Fruit fly (Drosophila melanogaster) whole organism, embryonic: ENCODE data around the gene Bruce.

Experiments used
- Atf-2 ChIP-seq: fragments of 200-800 bp; sonication (Bioruptor generic); optimal IDR thresholded peaks from 2 replicates; lab custom pipeline; 2016; ENCODE audit warnings: missing biosample characterization, missing genetic modification characterization
- Bdp1 ChIP-seq: fragments of 200-800 bp; sonication (Bioruptor generic); optimal IDR thresholded peaks from 3 replicates; lab custom pipeline; 2016; ENCODE audit warnings: missing biosample characterization, missing genetic modification characterization
- CG10462 ChIP-seq: fragments of 200-800 bp; sonication (Bioruptor generic); optimal IDR thresholded peaks from 2 replicates; lab custom pipeline; 2016; ENCODE audit warnings: missing biosample characterization, missing genetic modification characterization
- CG11456 ChIP-seq: fragments of 200-800 bp; sonication (Bioruptor generic); IDR thresholded peaks from 3 replicates; pipeline ENCODE4 v1.3.6; 2022; ENCODE audit warnings: missing biosample characterization, missing genetic modification characterization
- CG12299 ChIP-seq: fragments of 200-800 bp; sonication (Bioruptor generic); optimal IDR thresholded peaks from 2 replicates; lab custom pipeline; 2018; ENCODE audit warnings: missing biosample characterization, mild to moderate bottlenecking, missing genetic modification characterization
- CG14050 ChIP-seq: fragments of 200-800 bp; sonication (Bioruptor generic); IDR thresholded peaks from 3 replicates; pipeline ENCODE4 v1.3.6; 2022; ENCODE audit warnings: missing biosample characterization, missing genetic modification characterization
- CG15696 ChIP-seq: fragments of 200-800 bp; sonication (Bioruptor generic); optimal IDR thresholded peaks from 2 replicates; lab custom pipeline; 2019; ENCODE audit warnings: missing biosample characterization, mild to moderate bottlenecking, missing genetic modification characterization, moderate library complexity
- CG1647 ChIP-seq: fragments of 200-800 bp; sonication (Bioruptor generic); optimal IDR thresholded peaks from 3 replicates; lab custom pipeline; 2016; ENCODE audit warnings: missing biosample characterization, missing genetic modification characterization
- CG17186 ChIP-seq: fragments of 200-800 bp; sonication (Bioruptor generic); optimal IDR thresholded peaks from 3 replicates; lab custom pipeline; 2017; ENCODE audit warnings: missing biosample characterization, missing genetic modification reagents, missing genetic modification characterization
- CG17328 ChIP-seq: fragments of 200-800 bp; sonication (Bioruptor generic); IDR thresholded peaks from 2 replicates; pipeline ENCODE4 v1.3.6; 2022; ENCODE audit warnings: missing biosample characterization, missing genetic modification characterization
- CG17912 ChIP-seq: fragments of 200-800 bp; sonication (Bioruptor generic); optimal IDR thresholded peaks from 2 replicates; lab custom pipeline; 2018; ENCODE audit warnings: missing biosample characterization, mild to moderate bottlenecking, missing genetic modification characterization
- CG18619 ChIP-seq: fragments of 200-800 bp; sonication (Bioruptor generic); optimal IDR thresholded peaks from 3 replicates; lab custom pipeline; 2017; ENCODE audit warnings: missing biosample characterization, mild to moderate bottlenecking, missing genetic modification characterization
- CG2678 ChIP-seq: fragments of 200-800 bp; sonication (Bioruptor generic); optimal IDR thresholded peaks from 3 replicates; lab custom pipeline; 2019; ENCODE audit warnings: missing biosample characterization, mild to moderate bottlenecking, missing genetic modification characterization, moderate library complexity
- CG32532 ChIP-seq: fragments of 200-800 bp; sonication (Bioruptor generic); IDR thresholded peaks from 2 replicates; pipeline ENCODE4 v1.3.6; 2022; ENCODE audit warnings: missing biosample characterization, missing genetic modification characterization
- CG33557 ChIP-seq: fragments of 200-800 bp; sonication (Bioruptor generic); optimal IDR thresholded peaks from 2 replicates; lab custom pipeline; 2019; ENCODE audit warnings: missing biosample characterization, mild to moderate bottlenecking, missing genetic modification characterization, moderate library complexity
- CG3407 ChIP-seq: fragments of 200-800 bp; sonication (Bioruptor generic); optimal IDR thresholded peaks from 2 replicates; lab custom pipeline; 2018; ENCODE audit warnings: missing biosample characterization, mild to moderate bottlenecking, missing genetic modification characterization
- CG34422 ChIP-seq: fragments of 200-800 bp; sonication (Bioruptor generic); IDR thresholded peaks from 3 replicates; pipeline ENCODE4 v1.3.6; 2022; ENCODE audit warnings: missing biosample characterization, missing genetic modification characterization
- CG42726 ChIP-seq: fragments of 200-800 bp; sonication (Bioruptor generic); IDR thresholded peaks from 2 replicates; pipeline ENCODE4 v1.3.6; 2022; ENCODE audit warnings: missing biosample characterization, missing genetic modification characterization; ENCODE audit not compliant: partially characterized antibody
- CG6813 ChIP-seq: fragments of 200-800 bp; sonication (Bioruptor generic); optimal IDR thresholded peaks from 2 replicates; lab custom pipeline; 2017; ENCODE audit warnings: missing biosample characterization, missing genetic modification characterization, mild to moderate bottlenecking, moderate library complexity, missing genetic modification reagents
- CG8281 ChIP-seq: fragments of 200-800 bp; sonication (Bioruptor generic); optimal IDR thresholded peaks from 2 replicates; lab custom pipeline; 2018; ENCODE audit warnings: missing biosample characterization, mild to moderate bottlenecking, missing genetic modification characterization, moderate library complexity
- CG8765 ChIP-seq: fragments of 200-800 bp; sonication (Bioruptor generic); IDR thresholded peaks from 2 replicates; pipeline ENCODE4 v1.3.6; 2022; ENCODE audit warnings: missing biosample characterization, missing genetic modification characterization
- CHES-1-like ChIP-seq: fragments of 200-800 bp; sonication (Bioruptor generic); optimal IDR thresholded peaks from 2 replicates; lab custom pipeline; 2016; ENCODE audit warnings: missing biosample characterization, missing genetic modification characterization
- Doc3 ChIP-seq: fragments of 200-800 bp; sonication (Bioruptor generic); IDR thresholded peaks from 3 replicates; pipeline ENCODE4 v1.3.6; 2022; ENCODE audit warnings: missing biosample characterization, missing genetic modification characterization; ENCODE audit not compliant: partially characterized antibody
- E2f1 ChIP-seq: fragments of 200-800 bp; sonication (Bioruptor generic); IDR thresholded peaks from 2 replicates; pipeline ENCODE4 v1.3.6; 2022; ENCODE audit warnings: missing biosample characterization, missing genetic modification characterization
- HLH54F ChIP-seq: fragments of 200-800 bp; sonication (Bioruptor generic); optimal IDR thresholded peaks from 3 replicates; lab custom pipeline; 2016; ENCODE audit warnings: missing biosample characterization, missing genetic modification characterization
- Hr3 ChIP-seq: fragments of 200-800 bp; sonication (Bioruptor generic); optimal IDR thresholded peaks from 3 replicates; lab custom pipeline; 2016; ENCODE audit warnings: missing biosample characterization, missing genetic modification characterization
- Hr51 ChIP-seq, 2 experiments: fragments of 200-800 bp; sonication (Bioruptor generic); optimal IDR thresholded peaks; 2 replicates in 1 of 2; 3 replicates in 1 of 2; lab custom pipeline; 2016 to 2018; ENCODE audit warnings: missing biosample characterization in 2 of 2, missing genetic modification characterization in 2 of 2, mild to moderate bottlenecking in 1 of 2, moderate library complexity in 1 of 2
- MESR4 ChIP-seq: fragments of 200-800 bp; sonication (Bioruptor generic); optimal IDR thresholded peaks from 2 replicates; lab custom pipeline; 2018; ENCODE audit warnings: missing biosample characterization, mild to moderate bottlenecking, missing genetic modification characterization, moderate library complexity
- Nf-YB ChIP-seq: fragments of 200-800 bp; sonication (Bioruptor generic); optimal IDR thresholded peaks from 3 replicates; lab custom pipeline; 2019; ENCODE audit warnings: missing biosample characterization, mild to moderate bottlenecking, missing genetic modification characterization, moderate library complexity
- Side ChIP-seq: fragments of 200-800 bp; sonication (Bioruptor generic); optimal IDR thresholded peaks from 2 replicates; lab custom pipeline; 2016; ENCODE audit warnings: missing biosample characterization, missing genetic modification characterization
- Spps ChIP-seq: fragments of 200-800 bp; sonication (Bioruptor generic); optimal IDR thresholded peaks from 2 replicates; lab custom pipeline; 2018; ENCODE audit warnings: missing biosample characterization, mild to moderate bottlenecking, missing genetic modification characterization
- cad ChIP-seq: fragments of >200 bp; optimal IDR thresholded peaks from 2 replicates; lab custom pipeline; 2017; ENCODE audit warnings: missing biosample characterization, missing genetic modification characterization
- crp ChIP-seq, 2 experiments: fragments of 200-800 bp; sonication (Bioruptor generic); optimal IDR thresholded peaks; 2 replicates in 1 of 2; 3 replicates in 1 of 2; lab custom pipeline; 2017; ENCODE audit warnings: missing biosample characterization in 2 of 2, missing genetic modification characterization in 2 of 2, mild to moderate bottlenecking in 1 of 2, moderate library complexity in 1 of 2
- dimm ChIP-seq: fragments of 200-800 bp; sonication (Bioruptor generic); IDR thresholded peaks from 2 replicates; pipeline ENCODE4 v1.3.6; 2022; ENCODE audit warnings: missing biosample characterization, missing genetic modification characterization
- ems ChIP-seq: fragments of 200-800 bp; sonication (Bioruptor generic); optimal IDR thresholded peaks from 3 replicates; lab custom pipeline; 2016; ENCODE audit warnings: missing biosample characterization, missing genetic modification characterization
- gsb ChIP-seq: fragments of 200-800 bp; sonication (Bioruptor generic); IDR thresholded peaks from 2 replicates; pipeline ENCODE4 v1.3.6; 2022; ENCODE audit warnings: missing biosample characterization, missing genetic modification characterization
- hbn ChIP-seq: fragments of 200-800 bp; sonication (Bioruptor generic); IDR thresholded peaks from 2 replicates; pipeline ENCODE4 v1.3.6; 2022; ENCODE audit warnings: missing biosample characterization, missing genetic modification characterization; ENCODE audit not compliant: partially characterized antibody
- lmd ChIP-seq: fragments of 200-800 bp; sonication (Bioruptor generic); IDR thresholded peaks from 2 replicates; pipeline ENCODE4 v1.3.6; 2022; ENCODE audit warnings: missing biosample characterization, missing genetic modification characterization
- p53 ChIP-seq: fragments of 200-800 bp; sonication (Bioruptor generic); optimal IDR thresholded peaks from 2 replicates; lab custom pipeline; 2016; ENCODE audit warnings: missing biosample characterization, missing genetic modification characterization
- phol ChIP-seq: fragments of 200-800 bp; sonication (Bioruptor generic); optimal IDR thresholded peaks from 3 replicates; lab custom pipeline; 2018; ENCODE audit warnings: missing biosample characterization, mild to moderate bottlenecking, missing genetic modification characterization, moderate library complexity
- pita ChIP-seq: fragments of 200-800 bp; sonication (Bioruptor generic); optimal IDR thresholded peaks from 2 replicates; lab custom pipeline; 2017; ENCODE audit warnings: missing biosample characterization, mild to moderate bottlenecking, missing genetic modification characterization
- prd ChIP-seq, 3 experiments: fragments of >200 bp in 2 of 3; fragments of 200-800 bp in 1 of 3; sonication (Bioruptor generic) in 1 of 3; optimal IDR thresholded peaks in 2 of 3; IDR thresholded peaks in 1 of 3; 2 replicates in 2 of 3; 3 replicates in 1 of 3; pipeline versions ENCODE4 v1.3.6 to Lab custom; 2017 to 2022; ENCODE audit warnings: missing biosample characterization in 1 of 3, missing genetic modification characterization in 1 of 3
- psq ChIP-seq: fragments of 200-800 bp; sonication (Bioruptor generic); optimal IDR thresholded peaks from 2 replicates; lab custom pipeline; 2017; ENCODE audit warnings: missing biosample characterization, missing genetic modification characterization
- sc ChIP-seq, 3 experiments: fragments of >200 bp in 2 of 3; fragments of 200-800 bp in 1 of 3; sonication (Bioruptor generic) in 1 of 3; optimal IDR thresholded peaks; 2 replicates in 2 of 3; 3 replicates in 1 of 3; lab custom pipeline; 2017; ENCODE audit warnings: mild to moderate bottlenecking in 1 of 3, missing biosample characterization in 1 of 3, missing genetic modification characterization in 1 of 3, missing genetic modification reagents in 1 of 3
- sisA ChIP-seq: fragments of 200-800 bp; sonication (Bioruptor generic); IDR thresholded peaks from 2 replicates; pipeline ENCODE4 v1.3.6; 2022; ENCODE audit warnings: missing biosample characterization, missing genetic modification characterization
- slp2 ChIP-seq: fragments of 200-800 bp; sonication (Bioruptor generic); optimal IDR thresholded peaks from 2 replicates; lab custom pipeline; 2016; ENCODE audit warnings: missing biosample characterization, missing genetic modification characterization
- trem ChIP-seq: fragments of 200-800 bp; optimal IDR thresholded peaks from 3 replicates; lab custom pipeline; 2019; ENCODE audit warnings: missing biosample characterization, mild to moderate bottlenecking, missing genetic modification characterization, moderate library complexity
- vfl ChIP-seq: fragments of 200-800 bp; sonication (Bioruptor generic); optimal IDR thresholded peaks from 2 replicates; lab custom pipeline; 2016; ENCODE audit warnings: missing biosample characterization, missing genetic modification characterization

The Bruce gene

dm6 chr3R:10356563-10357363, 25.6 kb upstream of the Bruce start (continued):
- TF ChIP-seq CG3407 (GFP tag; lab: Kevin White, UChicago) (peak; percentile 76), Hr51 (GFP tag; optimal IDR thresholded peaks at IDR 0.05; lab: Kevin White, UChicago) (peak; percentile 72 to 77), gsb (no peak), MESR4 (GFP tag; lab: Kevin White, UChicago) (peak; percentile 7), Doc3 (GFP tag; lab: Robert Waterston, UW) (no peak), CG14050 (GFP tag; lab: Robert Waterston, UW) (no peak), vfl (GFP tag; lab: Kevin White, UChicago) (peak; percentile 34), CG17328 (GFP tag; lab: Robert Waterston, UW) (no peak), trem (tag; lab: Kevin White, UChicago) (peak; percentile 75), CG2678 (peak; percentile 90), CG17186 (GFP tag; lab: Kevin White, UChicago) (no peak), CG18619 (GFP tag; lab: Kevin White, UChicago) (peak; percentile 77), CG34422 (GFP tag; lab: Robert Waterston, UW) (no peak), slp2 (peak; percentile 76), Hr3 (GFP tag; lab: Kevin White, UChicago) (peak; percentile 73), HLH54F (peak; percentile 82), Side (GFP tag; lab: Kevin White, UChicago) (peak; percentile 83), phol (tag; lab: Kevin White, UChicago) (peak; percentile 79), dimm (GFP tag; lab: Robert Waterston, UW) (no peak), CG1647 (peak; percentile 29), CG10462 (GFP tag; lab: Kevin White, UChicago) (peak; percentile 67), pita (GFP tag; lab: Kevin White, UChicago) (no peak), ems (GFP tag; lab: Kevin White, UChicago) (peak; percentile 77), CG32532 (GFP tag; lab: Robert Waterston, UW) (no peak), cad (GFP tag; lab: Kevin White, UChicago) (no peak), CG11456 (GFP tag; lab: Robert Waterston, UW) (no peak), psq (GFP tag; lab: Kevin White, UChicago) (peak; percentile 0), CHES-1-like (GFP tag; lab: Kevin White, UChicago) (peak; percentile 67), CG8765 (GFP tag; lab: Robert Waterston, UW) (no peak), lmd (GFP tag; lab: Robert Waterston, UW) (no peak), Atf-2 (GFP tag; lab: Kevin White, UChicago) (peak; percentile 77), Nf-YB (GFP tag; lab: Kevin White, UChicago) (peak; percentile 57), crp (GFP tag; optimal IDR thresholded peaks at IDR 0.05; lab: Kevin White, UChicago) (peak in 1 of 2 experiments; percentile 41), sisA (GFP tag; lab: Robert Waterston, UW) (no peak), CG15696 (tag; lab: Kevin White, UChicago) (peak; percentile 70), CG17912 (GFP tag; lab: Kevin White, UChicago) (no peak), CG42726 (GFP tag; lab: Robert Waterston, UW) (no peak), p53 (peak; percentile 66), hbn (GFP tag; lab: Robert Waterston, UW) (no peak), CG8281 (tag; lab: Kevin White, UChicago) (peak; percentile 35), Bdp1 (GFP tag; lab: Kevin White, UChicago) (peak; percentile 60), CG12299 (tag; lab: Kevin White, UChicago) (peak; percentile 71), Spps (peak; percentile 60), sc (optimal IDR thresholded peaks at IDR 0.05; lab: Kevin White, UChicago) (no peak), sc (GFP tag; optimal IDR thresholded peaks at IDR 0.05; lab: Kevin White, UChicago) (peak; percentile 82), CG33557 (GFP tag; lab: Kevin White, UChicago) (peak; percentile 67), prd (optimal IDR thresholded peaks at IDR 0.05; lab: Kevin White, UChicago) (no peak), prd (GFP tag; IDR thresholded peaks at IDR 0.05; lab: Robert Waterston, UW) (no peak), CG6813 (GFP tag; lab: Kevin White, UChicago) (peak; percentile 81), E2f1 (GFP tag; lab: Robert Waterston, UW) (no peak)
